Worm (Caenorhabditis elegans) whole organism, midembryonic: ENCODE measurements around the gene C47A4.5.

Source experiments
- T22C8.4 ChIP-seq: fragments of 200-800 bp; sonication (Bioruptor generic); IDR thresholded peaks from 2 replicates; pipeline ENCODE4 v1.3.6; 2022; ENCODE audit warnings: missing genetic modification characterization, missing compliant biosample characterization
- cog-1 ChIP-seq: sonication (generic microtip); optimal IDR thresholded peaks from 2 replicates; lab custom pipeline; 2016; ENCODE audit warnings: missing genetic modification characterization, missing compliant biosample characterization
- flt-1 ChIP-seq: fragments of 200-800 bp; sonication (Bioruptor generic); IDR thresholded peaks from 2 replicates; pipeline ENCODE4 v1.3.6; 2022; ENCODE audit warnings: missing genetic modification characterization, missing compliant biosample characterization
- klf-2 ChIP-seq: fragments of 200-800 bp; sonication (Bioruptor generic); conservative IDR thresholded peaks from 2 replicates; pipeline ENCODE4 v1.3.6; 2022; ENCODE audit warnings: missing genetic modification reagents, missing genetic modification characterization, missing compliant biosample characterization
- med-1 ChIP-seq: sonication (generic microtip); optimal IDR thresholded peaks from 2 replicates; lab custom pipeline; 2017; ENCODE audit warnings: missing genetic modification characterization, mild to moderate bottlenecking, missing compliant biosample characterization, antibody characterized with exemption, missing genetic modification reagents; ENCODE audit not compliant: insufficient read depth
- ref-1 ChIP-seq: fragments of 200-800 bp; sonication (Bioruptor generic); conservative IDR thresholded peaks from 2 replicates; pipeline ENCODE4 v1.3.6; 2022; ENCODE audit warnings: missing genetic modification reagents, missing genetic modification characterization, missing compliant biosample characterization
- tab-1 ChIP-seq: fragments of 200-800 bp; sonication (Bioruptor generic); IDR thresholded peaks from 2 replicates; pipeline ENCODE4 v1.3.6; 2022; ENCODE audit warnings: missing genetic modification characterization, missing compliant biosample characterization
- ztf-23 ChIP-seq: fragments of 200-800 bp; sonication (Bioruptor generic); IDR thresholded peaks from 2 replicates; pipeline ENCODE4 v1.3.6; 2022; ENCODE audit warnings: missing genetic modification reagents, missing genetic modification characterization, missing compliant biosample characterization
- ztf-29 ChIP-seq: fragments of 200-800 bp; sonication (Bioruptor generic); IDR thresholded peaks from 2 replicates; pipeline ENCODE4 v1.3.6; 2022; ENCODE audit warnings: missing genetic modification reagents, missing genetic modification characterization, missing compliant biosample characterization

DNA sequence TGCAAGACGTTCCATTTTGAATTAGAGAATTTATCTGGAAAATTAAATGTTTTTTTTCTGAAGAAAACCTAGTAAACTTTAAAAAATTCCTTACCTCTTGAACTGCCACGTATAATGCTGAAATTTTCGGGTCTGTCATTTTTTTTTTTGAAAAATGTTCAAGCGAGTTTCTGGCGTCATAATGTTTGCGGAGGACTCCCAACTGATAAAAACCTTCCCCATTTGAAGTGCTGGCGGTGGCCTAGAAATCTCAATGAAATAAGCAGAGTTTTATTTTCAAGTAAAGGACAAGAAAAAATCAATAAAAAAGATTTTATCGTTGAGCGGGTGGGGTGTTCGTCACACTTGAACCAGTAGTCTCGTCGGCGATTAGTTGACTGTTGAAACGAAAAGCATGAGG lies 41.2 kb downstream of the C47A4.5 start, which contains the start of gene icap-1:
- TF ChIP-seq ztf-29 (GFP tag; lab: Robert Waterston, UW) (no peak), klf-2 (GFP tag; lab: Robert Waterston, UW) (no peak), ref-1 (no peak), ztf-23 (GFP tag; lab: Robert Waterston, UW) (no peak), tab-1 (GFP tag; lab: Robert Waterston, UW) (no peak), cog-1 (no peak), T22C8.4 (no peak), med-1 (GFP tag; lab: Kevin White, UChicago) (no peak), flt-1 (GFP tag; lab: Robert Waterston, UW) (no peak)
